Fruit fly (Drosophila melanogaster): Measurements from ENCODE around the gene nau.

The nau gene

DNA sequence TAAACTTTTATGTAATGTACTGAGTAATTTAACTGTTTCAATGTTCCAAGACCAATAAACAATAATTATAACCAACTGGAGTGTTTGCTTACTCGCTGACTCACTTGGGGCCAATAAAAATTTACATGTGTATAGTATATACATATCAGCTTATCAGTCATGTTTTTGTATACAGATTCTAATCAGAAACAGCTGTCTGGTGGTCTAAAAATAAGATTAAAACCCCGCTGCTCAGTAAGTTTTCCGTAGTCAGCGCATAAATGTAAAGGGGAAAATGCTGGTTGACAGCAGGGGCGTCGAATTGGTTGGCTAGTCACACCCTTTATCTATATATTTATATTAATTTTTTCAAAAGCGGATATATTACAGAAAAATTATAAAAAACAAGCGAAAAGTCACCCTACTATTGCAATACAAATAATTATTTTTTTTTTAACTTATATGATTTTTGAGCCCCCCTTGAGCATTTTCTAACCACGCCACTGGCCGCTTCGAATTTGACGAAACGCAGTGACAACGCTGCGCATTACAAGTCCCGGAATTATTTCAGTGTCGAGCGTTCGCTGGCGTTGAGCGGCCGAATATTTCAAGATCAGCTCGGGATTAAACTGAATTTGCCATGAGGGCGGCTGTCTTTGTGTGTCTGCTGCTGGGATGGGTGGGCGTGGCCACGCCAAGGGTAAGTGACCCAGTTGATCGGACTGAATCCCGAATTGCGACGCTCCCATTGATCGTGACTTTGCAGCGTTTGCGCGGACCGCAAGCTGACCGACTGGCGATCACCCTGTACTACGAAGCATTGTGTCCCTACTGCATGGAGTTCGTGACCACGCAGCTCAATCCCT lies 39.6 kb downstream of the nau start, which contains the start of gene GILT2 (continued):
- TF ChIP-seq CG6254 (GFP tag; optimal IDR thresholded peaks at IDR 0.05) (peak; percentile 81), CG7372 (GFP tag; IDR thresholded peaks at IDR 0.05) (peak; percentile 80), CG18599 (GFP tag; optimal IDR thresholded peaks at IDR 0.05) (peak; percentile 97), CG6689 (GFP tag; IDR thresholded peaks at IDR 0.05) (peak; percentile 93), CG11695 (GFP tag; IDR thresholded peaks at IDR 0.05) (peak; percentile 90), chm (GFP tag; IDR thresholded peaks at IDR 0.05) (peak; percentile 83), Doc3 (GFP tag; IDR thresholded peaks at IDR 0.05; ENCODE audit: partially characterized antibody) (no peak), chif (GFP tag; optimal IDR thresholded peaks at IDR 0.05) (peak; percentile 35 to 61), zf30C (GFP tag; optimal IDR thresholded peaks at IDR 0.05) (no peak), Ravus (GFP tag; IDR thresholded peaks at IDR 0.05) (peak; percentile 83), salm (tag; optimal IDR thresholded peaks at IDR 0.05) (peak; percentile 78), YL-1 (GFP tag; optimal IDR thresholded peaks at IDR 0.05) (peak; percentile 74), sim (GFP tag; IDR thresholded peaks at IDR 0.05) (peak; percentile 91), CG8359 (GFP tag; optimal IDR thresholded peaks at IDR 0.05; ENCODE audit: borderline replicate concordance) (peak; percentile 81), z (GFP tag; IDR thresholded peaks at IDR 0.05) (peak; percentile 36; the same call in 1 of the 3 replicates), CG10267 (tag; optimal IDR thresholded peaks at IDR 0.05) (peak; percentile 87), Lpt (GFP tag; optimal IDR thresholded peaks at IDR 0.05) (no peak), nom (GFP tag; optimal IDR thresholded peaks at IDR 0.05) (peak; percentile 39), jigr1 (GFP tag; IDR thresholded peaks at IDR 0.05) (peak; percentile 57; the same call in 2 of the 3 replicates), cwo (GFP tag; optimal IDR thresholded peaks at IDR 0.05) (peak; percentile 91), CG2875 (GFP tag; optimal IDR thresholded peaks at IDR 0.05) (peak; percentile 82), tin (GFP tag; optimal IDR thresholded peaks at IDR 0.05) (peak; percentile 89), eve (GFP tag; optimal IDR thresholded peaks at IDR 0.05) (no peak), CG17829 (tag; optimal IDR thresholded peaks at IDR 0.05) (peak; percentile 92), CG12769 (tag; optimal IDR thresholded peaks at IDR 0.05) (no peak), dm (GFP tag; optimal IDR thresholded peaks at IDR 0.05) (peak; percentile 28), Dll (GFP tag; IDR thresholded peaks at IDR 0.05; ENCODE audit: partially characterized antibody) (no peak), lab (GFP tag; optimal IDR thresholded peaks at IDR 0.05) (peak; percentile 97)

DNA sequence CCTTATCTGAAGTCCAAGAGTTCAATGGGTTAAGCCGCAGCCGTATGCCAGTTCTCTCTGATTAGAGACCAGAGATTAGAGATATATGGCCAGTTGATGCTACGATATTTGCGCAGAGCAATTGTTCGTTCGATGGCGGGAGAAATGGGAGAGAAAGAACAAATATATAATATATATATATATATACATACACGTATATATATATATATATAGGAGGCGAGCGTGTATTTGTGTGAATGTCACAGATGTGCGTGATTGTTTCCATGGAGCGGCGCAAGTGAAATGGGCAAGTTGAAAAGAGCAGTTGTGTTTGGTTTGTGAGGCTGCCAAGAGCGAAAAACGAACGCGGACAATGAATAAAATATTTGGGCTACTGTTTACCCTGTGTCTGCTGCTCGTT lies 41.1 kb downstream of the nau start, which contains the start of gene GILT3:
TSS of gene GILT3 (plus strand) at position 301 of the 400 bp plus-strand sequence.
- TF ChIP-seq Med (GFP tag), result peak; percentile 6
- TF ChIP-seq yki (optimal IDR thresholded peaks at IDR 0.05), result no peak
- no peak for TF ChIP-seq CG17829 (tag; optimal IDR thresholded peaks at IDR 0.05)
- no peak for TF ChIP-seq CG14710 (tag; optimal IDR thresholded peaks at IDR 0.05)
- TF ChIP-seq NC2α (GFP tag; optimal IDR thresholded peaks at IDR 0.05), result no peak
- 0 out of 2 replicates have a peak, but pooled peaks have one; percentile 25 for TF ChIP-seq CG32532 (GFP tag; IDR thresholded peaks at IDR 0.05)
- no peak for TF ChIP-seq Usf (GFP tag; optimal IDR thresholded peaks at IDR 0.05)
- no peak for TF ChIP-seq gem (tag; optimal IDR thresholded peaks at IDR 0.05)
- no peak for TF ChIP-seq sima (GFP tag; optimal IDR thresholded peaks at IDR 0.05)
- TF ChIP-seq trem (tag; optimal IDR thresholded peaks at IDR 0.05), result no peak
- TF ChIP-seq vnd (GFP tag; IDR thresholded peaks at IDR 0.05; ENCODE audit: partially characterized antibody), result no peak
- no peak for TF ChIP-seq Taf1 (GFP tag; IDR thresholded peaks at IDR 0.05)
- TF ChIP-seq Ets97D (GFP tag; optimal IDR thresholded peaks at IDR 0.05), result no peak
- no peak for TF ChIP-seq sug (tag; optimal IDR thresholded peaks at IDR 0.05)
- TF ChIP-seq CG4820 (GFP tag; optimal IDR thresholded peaks at IDR 0.05), result no peak
- no peak for TF ChIP-seq pita (GFP tag; optimal IDR thresholded peaks at IDR 0.05)
